Worm (Caenorhabditis elegans) whole organism, mixed stage, embryonic: ENCODE measurements around the gene clc-23.

Source experiments
- drap-1 ChIP-seq: fragments of 200-800 bp; sonication (Bioruptor generic); optimal IDR thresholded peaks from 3 replicates; lab custom pipeline; 2018; ENCODE audit warnings: mild to moderate bottlenecking, missing genetic modification characterization, missing compliant biosample characterization
- elt-1 ChIP-seq: sonication (generic microtip); optimal IDR thresholded peaks from 2 replicates; lab custom pipeline; 2017; ENCODE audit warnings: missing genetic modification characterization, mild to moderate bottlenecking, missing compliant biosample characterization, antibody characterized with exemption, moderate library complexity, borderline replicate concordance; ENCODE audit not compliant: insufficient read depth
- elt-3 ChIP-seq: fragments of 150-350 bp; optimal IDR thresholded peaks from 2 replicates; lab custom pipeline; 2014; ENCODE audit warnings: missing biosample characterization, missing genetic modification characterization
- ham-2 ChIP-seq: fragments of 200-800 bp; sonication (Bioruptor generic); optimal IDR thresholded peaks from 2 replicates; lab custom pipeline; 2018; ENCODE audit warnings: mild to moderate bottlenecking, missing genetic modification characterization, missing compliant biosample characterization
- hlh-1 ChIP-seq: fragments of 150-350 bp; optimal IDR thresholded peaks from 2 replicates; lab custom pipeline; 2014; ENCODE audit warnings: missing biosample characterization, missing genetic modification reagents, missing genetic modification characterization
- lin-32 ChIP-seq: fragments of 200-800 bp; sonication (Bioruptor generic); optimal IDR thresholded peaks from 2 replicates; lab custom pipeline; 2018; ENCODE audit warnings: mild to moderate bottlenecking, missing genetic modification characterization, missing compliant biosample characterization
- lsy-2 ChIP-seq: fragments of 150-350 bp; optimal IDR thresholded peaks from 2 replicates; lab custom pipeline; 2014; ENCODE audit warnings: missing biosample characterization, missing genetic modification characterization
- mab-5 ChIP-seq: fragments of 150-350 bp; optimal IDR thresholded peaks from 2 replicates; lab custom pipeline; 2014; ENCODE audit warnings: missing biosample characterization, missing genetic modification characterization
- mep-1 ChIP-seq: fragments of 150-350 bp; optimal IDR thresholded peaks from 2 replicates; lab custom pipeline; 2017; ENCODE audit warnings: missing biosample characterization, missing genetic modification reagents, missing genetic modification characterization, inconsistent platforms
- unc-62 ChIP-seq: fragments of 150-350 bp; optimal IDR thresholded peaks from 2 replicates; lab custom pipeline; 2014; ENCODE audit warnings: missing biosample characterization, missing genetic modification reagents, missing genetic modification characterization
- zip-8 ChIP-seq: fragments of 150-350 bp; optimal IDR thresholded peaks from 2 replicates; lab custom pipeline; 2014; ENCODE audit warnings: missing biosample characterization, missing genetic modification characterization

clc-23 gene

ce11 chrIII:1059961-1060360, 39.2 kb downstream of the clc-23 start, which contains the start of gene BE0003N10.6:
TSS of gene BE0003N10.6 (minus strand) at chrIII:1060061.
- TF ChIP-seq hlh-1 (tag; lab: Kevin White, UChicago) (no peak), mep-1 (tag; lab: Kevin White, UChicago) (no peak), ham-2 (no peak), lin-32 (GFP tag; lab: Kevin White, UChicago) (no peak), drap-1 (GFP tag; lab: Kevin White, UChicago) (no peak), elt-3 (tag; lab: Kevin White, UChicago) (no peak), elt-1 (tag; lab: Kevin White, UChicago) (no peak), zip-8 (tag; lab: Kevin White, UChicago) (no peak), unc-62 (GFP tag; lab: Kevin White, UChicago) (no peak), mab-5 (no peak), lsy-2 (tag; lab: Kevin White, UChicago) (no peak)
- TF ChIP-seq, all 35 proteins: peak for 0
